Worm (Caenorhabditis elegans) whole organism, young adult: ENCODE results near the gene F58G1.3.

Experiments
- B0019.2 ChIP-seq: fragments of 200-800 bp; sonication (Bioruptor generic); conservative IDR thresholded peaks from 2 replicates; pipeline ENCODE4 v1.3.6; 2022; ENCODE audit warnings: missing genetic modification reagents, missing genetic modification characterization, missing compliant biosample characterization
- B0035.1 ChIP-seq: sonication (generic microtip); optimal IDR thresholded peaks from 2 replicates; lab custom pipeline; 2016; ENCODE audit warnings: missing genetic modification characterization, mild to moderate bottlenecking, missing compliant biosample characterization, missing genotype, missing genetic modification reagents
- B0261.1 ChIP-seq: sonication (generic microtip); optimal IDR thresholded peaks from 2 replicates; lab custom pipeline; 2016; ENCODE audit warnings: mild to moderate bottlenecking, missing genetic modification characterization, moderate library complexity, missing compliant biosample characterization
- C17E4.6 ChIP-seq: fragments of 200-800 bp; sonication (Bioruptor generic); IDR thresholded peaks from 2 replicates; pipeline ENCODE4 v1.3.6; 2022; ENCODE audit warnings: missing genetic modification reagents, missing genetic modification characterization, missing compliant biosample characterization
- D2030.7 ChIP-seq: fragments of 200-800 bp; sonication (Bioruptor generic); IDR thresholded peaks from 2 replicates; pipeline ENCODE4 v1.3.6; 2022; ENCODE audit warnings: missing genetic modification reagents, missing genetic modification characterization, missing compliant biosample characterization
- F23B12.7 ChIP-seq: sonication (generic microtip); optimal IDR thresholded peaks from 2 replicates; lab custom pipeline; 2017; ENCODE audit warnings: missing genetic modification characterization, mild to moderate bottlenecking, missing compliant biosample characterization, antibody characterized with exemption, moderate library complexity; ENCODE audit not compliant: insufficient read depth
- F57A8.1 ChIP-seq: fragments of 200-800 bp; sonication (Bioruptor generic); optimal IDR thresholded peaks from 2 replicates; lab custom pipeline; 2018; ENCODE audit warnings: mild to moderate bottlenecking, missing genetic modification characterization, moderate library complexity, missing compliant biosample characterization
- F57C9.4 ChIP-seq: sonication (generic microtip); optimal IDR thresholded peaks from 2 replicates; lab custom pipeline; 2017; ENCODE audit warnings: mild to moderate bottlenecking, missing genetic modification characterization, missing compliant biosample characterization
- Y53F4B.3 ChIP-seq: fragments of 200-800 bp; sonication (Bioruptor generic); IDR thresholded peaks from 2 replicates; pipeline ENCODE4 v1.3.6; 2022; ENCODE audit warnings: missing genetic modification reagents, missing genetic modification characterization, missing compliant biosample characterization
- Y56A3A.18 ChIP-seq: fragments of 200-800 bp; sonication (Bioruptor generic); IDR thresholded peaks from 2 replicates; pipeline ENCODE4 v1.3.6; 2022; ENCODE audit warnings: missing genetic modification reagents, missing genetic modification characterization, missing compliant biosample characterization
- attf-3 ChIP-seq: fragments of 200-800 bp; sonication (Bioruptor generic); conservative IDR thresholded peaks from 2 replicates; pipeline ENCODE4 v1.3.6; 2022; ENCODE audit warnings: missing genetic modification reagents, missing genetic modification characterization, missing compliant biosample characterization
- attf-6 ChIP-seq: fragments of 200-800 bp; sonication (Bioruptor generic); IDR thresholded peaks from 2 replicates; pipeline ENCODE4 v1.3.6; 2022; ENCODE audit warnings: missing genetic modification reagents, missing genetic modification characterization, missing compliant biosample characterization
- bed-1 ChIP-seq: fragments of 200-800 bp; sonication (Bioruptor generic); IDR thresholded peaks from 2 replicates; pipeline ENCODE4 v1.3.6; 2022; ENCODE audit warnings: missing genetic modification reagents, missing genetic modification characterization, missing compliant biosample characterization
- bed-2 ChIP-seq: fragments of 200-800 bp; sonication (Bioruptor generic); IDR thresholded peaks from 2 replicates; pipeline ENCODE4 v1.3.6; 2022; ENCODE audit warnings: missing genetic modification reagents, missing genetic modification characterization, missing compliant biosample characterization
- ceh-100 ChIP-seq: fragments of 200-800 bp; sonication (Bioruptor generic); IDR thresholded peaks from 2 replicates; pipeline ENCODE4 v1.3.6; 2022; ENCODE audit warnings: missing genetic modification reagents, missing genetic modification characterization, missing compliant biosample characterization
- ceh-79 ChIP-seq: sonication (generic microtip); optimal IDR thresholded peaks from 2 replicates; lab custom pipeline; 2017; ENCODE audit warnings: mild to moderate bottlenecking, missing genetic modification characterization, missing compliant biosample characterization
- ceh-91 ChIP-seq: fragments of 200-800 bp; sonication (Bioruptor generic); IDR thresholded peaks from 2 replicates; pipeline ENCODE4 v1.3.6; 2022; ENCODE audit warnings: missing genetic modification reagents, missing genetic modification characterization, missing compliant biosample characterization
- die-1 ChIP-seq: sonication (generic microtip); optimal IDR thresholded peaks from 2 replicates; lab custom pipeline; 2016; ENCODE audit warnings: missing genotype, mild to moderate bottlenecking, missing genetic modification characterization, missing compliant biosample characterization
- dpl-1 ChIP-seq: fragments of 150-350 bp; optimal IDR thresholded peaks from 2 replicates; lab custom pipeline; 2014; ENCODE audit warnings: missing biosample characterization, missing genetic modification reagents, missing genetic modification characterization
- egl-18 ChIP-seq: fragments of 200-800 bp; sonication (Bioruptor generic); IDR thresholded peaks from 2 replicates; pipeline ENCODE4 v1.3.6; 2022; ENCODE audit warnings: missing genetic modification reagents, missing genetic modification characterization, missing compliant biosample characterization
- fkh-3 ChIP-seq: sonication (generic microtip); optimal IDR thresholded peaks from 2 replicates; lab custom pipeline; 2016; ENCODE audit warnings: mild to moderate bottlenecking, missing genetic modification characterization, missing compliant biosample characterization
- gei-17 ChIP-seq: fragments of 200-800 bp; sonication (Bioruptor generic); optimal IDR thresholded peaks from 2 replicates; lab custom pipeline; 2018; ENCODE audit warnings: mild to moderate bottlenecking, missing genetic modification characterization, missing compliant biosample characterization
- him-1 ChIP-seq: sonication (generic microtip); optimal IDR thresholded peaks from 2 replicates; lab custom pipeline; 2016; ENCODE audit warnings: missing genotype, missing genetic modification reagents, missing genetic modification characterization, missing compliant biosample characterization
- hlh-26 ChIP-seq: fragments of 200-800 bp; sonication (Bioruptor generic); conservative IDR thresholded peaks from 2 replicates; pipeline ENCODE4 v1.3.6; 2022; ENCODE audit warnings: missing genetic modification reagents, missing genetic modification characterization, missing compliant biosample characterization
- hmg-1.2 ChIP-seq: fragments of 200-800 bp; sonication (Bioruptor generic); IDR thresholded peaks from 2 replicates; pipeline ENCODE4 v1.3.6; 2022; ENCODE audit warnings: missing genetic modification reagents, missing genetic modification characterization, missing compliant biosample characterization
- hsf-1 ChIP-seq: fragments of 200-800 bp; sonication (Bioruptor generic); IDR thresholded peaks from 2 replicates; pipeline ENCODE4 v1.3.6; 2022; ENCODE audit warnings: missing genetic modification reagents, missing genetic modification characterization, missing compliant biosample characterization
- lin-54 ChIP-seq: fragments of 200-800 bp; sonication (Bioruptor generic); optimal IDR thresholded peaks from 2 replicates; lab custom pipeline; 2018; ENCODE audit warnings: mild to moderate bottlenecking, missing genetic modification characterization, missing compliant biosample characterization
- lsl-1 ChIP-seq: fragments of 200-800 bp; sonication (Bioruptor generic); optimal IDR thresholded peaks from 2 replicates; lab custom pipeline; 2018; ENCODE audit warnings: mild to moderate bottlenecking, missing genetic modification characterization, moderate library complexity, missing compliant biosample characterization
- madf-8 ChIP-seq: fragments of 200-800 bp; sonication (Bioruptor generic); conservative IDR thresholded peaks from 2 replicates; pipeline ENCODE4 v1.3.6; 2022; ENCODE audit warnings: missing genetic modification reagents, missing genetic modification characterization, missing compliant biosample characterization
- mcd-1 ChIP-seq: fragments of 200-800 bp; sonication (Bioruptor generic); IDR thresholded peaks from 2 replicates; pipeline ENCODE4 v1.3.6; 2022; ENCODE audit warnings: missing genetic modification reagents, missing genetic modification characterization, missing compliant biosample characterization
- nfya-2 ChIP-seq: fragments of 200-800 bp; sonication (Bioruptor generic); IDR thresholded peaks from 2 replicates; pipeline ENCODE4 v1.3.6; 2022; ENCODE audit warnings: missing genetic modification reagents, missing genetic modification characterization, missing compliant biosample characterization
- nhr-120 ChIP-seq: fragments of 200-800 bp; sonication (Bioruptor generic); IDR thresholded peaks from 2 replicates; pipeline ENCODE4 v1.3.6; 2022; ENCODE audit warnings: missing genetic modification characterization, missing compliant biosample characterization
- pha-4 ChIP-seq: fragments of 150-350 bp; sonication (generic microtip); optimal IDR thresholded peaks from 2 replicates; lab custom pipeline; 2014; ENCODE audit warnings: missing biosample characterization, missing genetic modification reagents, missing genetic modification characterization
- rcor-1 ChIP-seq: fragments of 200-800 bp; sonication (Bioruptor generic); IDR thresholded peaks from 2 replicates; pipeline ENCODE4 v1.3.6; 2022; ENCODE audit warnings: missing genetic modification reagents, missing genetic modification characterization, missing compliant biosample characterization
- rec-8 ChIP-seq, 2 experiments: sonication (generic microtip); optimal IDR thresholded peaks; 2 replicates each; lab custom pipeline; 2016; ENCODE audit warnings: mild to moderate bottlenecking in 2 of 2, missing genetic modification characterization in 2 of 2, missing genetic modification reagents in 2 of 2, missing genotype in 2 of 2, missing biosample characterization in 1 of 2, missing compliant biosample characterization in 1 of 2, moderate library complexity in 1 of 2
- snpc-1.3 ChIP-seq: sonication (generic microtip); optimal IDR thresholded peaks from 2 replicates; lab custom pipeline; 2017; ENCODE audit warnings: missing genetic modification characterization, mild to moderate bottlenecking, missing compliant biosample characterization, antibody characterized with exemption, moderate library complexity, missing genotype, missing genetic modification reagents; ENCODE audit not compliant: insufficient read depth
- snpc-3.4 ChIP-seq: sonication (generic microtip); optimal IDR thresholded peaks from 2 replicates; lab custom pipeline; 2017; ENCODE audit warnings: missing genetic modification characterization, mild to moderate bottlenecking, missing compliant biosample characterization, antibody characterized with exemption, moderate library complexity, missing genotype, missing genetic modification reagents
- somi-1 ChIP-seq: fragments of 200-800 bp; sonication (Bioruptor generic); optimal IDR thresholded peaks from 2 replicates; lab custom pipeline; 2018; ENCODE audit warnings: mild to moderate bottlenecking, missing genetic modification characterization, missing compliant biosample characterization
- tbx-9 ChIP-seq: sonication (generic microtip); optimal IDR thresholded peaks from 2 replicates; lab custom pipeline; 2016; ENCODE audit warnings: borderline replicate concordance, missing genetic modification characterization, inconsistent platforms, missing compliant biosample characterization
- tlf-1 ChIP-seq: fragments of 200-800 bp; sonication (Bioruptor generic); optimal IDR thresholded peaks from 2 replicates; lab custom pipeline; 2018; ENCODE audit warnings: mild to moderate bottlenecking, missing genetic modification characterization, missing compliant biosample characterization
- unc-62 ChIP-seq: fragments of 150-350 bp; optimal IDR thresholded peaks from 2 replicates; lab custom pipeline; 2014; ENCODE audit warnings: missing biosample characterization, missing genetic modification reagents, missing genetic modification characterization
- xnd-1 ChIP-seq: sonication (generic microtip); optimal IDR thresholded peaks from 2 replicates; lab custom pipeline; 2016; ENCODE audit warnings: missing genotype, missing genetic modification reagents, missing genetic modification characterization, missing compliant biosample characterization
- ztf-22 ChIP-seq: fragments of 200-800 bp; sonication (Bioruptor generic); optimal IDR thresholded peaks from 2 replicates; lab custom pipeline; 2018; ENCODE audit warnings: mild to moderate bottlenecking, missing genetic modification characterization, moderate library complexity, missing compliant biosample characterization
- ztf-26 ChIP-seq: sonication (generic microtip); optimal IDR thresholded peaks from 2 replicates; lab custom pipeline; 2017; ENCODE audit warnings: missing genetic modification characterization, missing compliant biosample characterization

The F58G1.3 gene

DNA sequence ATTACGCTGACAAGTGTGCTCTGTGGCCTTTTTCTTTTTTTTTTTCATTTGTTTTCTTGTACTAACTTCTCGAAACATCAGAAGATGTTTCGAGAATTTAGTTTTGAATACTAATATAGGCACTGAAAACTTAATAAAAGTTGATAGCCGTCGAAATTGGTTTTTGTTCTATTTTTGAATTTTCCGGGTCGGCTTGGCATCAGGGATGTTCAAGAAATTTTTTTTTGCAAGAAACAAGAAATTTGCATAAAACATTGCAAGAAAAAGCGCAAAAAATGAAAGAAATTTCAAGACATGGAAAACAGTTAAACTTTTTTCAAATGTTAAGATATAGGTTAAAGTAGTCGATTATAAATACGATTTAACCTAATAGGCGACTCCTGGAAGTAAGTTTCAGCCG is 4.9 kb downstream of the F58G1.3 start (continued):
- TF ChIP-seq bed-2 (no peak), ceh-100 (GFP tag; lab: Robert Waterston, UW) (0 out of 2 replicates have a peak, but pooled peaks have one; percentile 14), rec-8 (tag; optimal IDR thresholded peaks at IDR 0.05; lab: Kevin White, UChicago) (peak in 1 of 2 experiments; percentile 45), ztf-26 (tag; lab: Kevin White, UChicago) (no peak), lsl-1 (peak; percentile 6), die-1 (tag; lab: Kevin White, UChicago) (peak; percentile 6), B0035.1 (tag; lab: Kevin White, UChicago) (no peak), nfya-2 (GFP tag; lab: Robert Waterston, UW) (0 out of 2 replicates have a peak, but pooled peaks have one; percentile 12), gei-17 (GFP tag; lab: Kevin White, UChicago) (no peak), Y56A3A.18 (GFP tag; lab: Robert Waterston, UW) (no peak), madf-8 (GFP tag; lab: Robert Waterston, UW) (no peak), C17E4.6 (GFP tag; lab: Robert Waterston, UW) (no peak)

DNA sequence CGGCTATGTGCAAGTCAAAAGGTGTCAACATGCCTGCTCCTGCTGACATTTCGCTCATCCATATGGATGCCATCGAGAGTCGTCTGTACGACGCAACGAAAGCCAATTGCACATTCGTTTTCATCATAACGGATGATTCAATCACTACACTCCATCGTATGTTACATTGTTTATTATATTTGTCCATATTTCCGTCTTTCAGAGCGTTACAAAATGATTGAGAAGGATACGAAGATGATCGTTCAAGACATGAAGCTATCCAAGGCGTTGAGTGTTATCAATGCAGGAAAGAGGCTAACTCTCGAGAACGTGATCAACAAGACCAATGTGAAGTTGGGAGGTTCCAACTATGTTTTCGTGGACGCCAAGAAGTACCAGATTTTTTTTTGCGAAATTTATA is 6.7 kb downstream of the F58G1.3 start:
- TF ChIP-seq rcor-1 (GFP tag; lab: Robert Waterston, UW) = no peak
- TF ChIP-seq, all 124 proteins: peak for 0

DNA sequence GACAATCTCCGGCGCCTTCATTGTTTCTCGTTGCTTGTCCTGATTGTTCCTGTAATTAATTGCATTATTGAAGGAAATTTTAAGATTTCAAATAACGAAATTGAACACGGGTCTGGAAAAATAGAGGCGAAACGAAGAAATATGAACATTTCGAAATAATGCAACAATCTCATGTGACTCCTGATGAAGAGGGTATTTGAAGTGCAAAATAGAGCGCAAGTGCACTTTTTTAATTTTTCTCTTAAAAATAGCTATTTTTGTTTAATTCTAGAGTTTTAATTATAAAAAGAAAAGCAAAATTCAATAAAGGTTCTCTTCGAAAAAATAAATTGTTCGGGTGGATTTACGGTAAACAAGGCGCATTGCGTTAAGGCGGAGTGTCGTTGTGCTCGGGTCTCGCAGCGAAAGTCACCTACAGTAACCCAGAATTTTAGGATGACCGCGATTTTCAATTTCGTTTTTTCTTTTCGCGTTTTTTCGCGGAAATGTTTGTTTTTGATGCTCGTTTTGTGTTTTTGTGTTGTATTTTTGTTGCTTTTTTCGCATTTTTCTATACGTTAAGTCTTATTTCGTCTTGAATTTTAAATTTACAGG is 9.1 kb downstream of the F58G1.3 start, which contains the start of the genes F58G1.2 and wago-4:
TSS of gene F58G1.2 (minus strand) at position 51 of the 594 bp plus-strand sequence.
TSS of gene wago-4 (plus strand) at position 592 of the 594 bp plus-strand sequence.
- TF ChIP-seq unc-62 (GFP tag; lab: Kevin White, UChicago) = no peak
- no peak for TF ChIP-seq bed-1 (GFP tag; lab: Robert Waterston, UW)
- TF ChIP-seq lin-54 = peak; percentile 70
- TF ChIP-seq F23B12.7 (tag; lab: Kevin White, UChicago) = peak; percentile 44
- no peak for TF ChIP-seq attf-6 (GFP tag; lab: Robert Waterston, UW)
- no peak for TF ChIP-seq F57A8.1 (GFP tag; lab: Kevin White, UChicago)
- peak; percentile 37; the same call in 1 of the 2 replicates for TF ChIP-seq hmg-1.2 (GFP tag; lab: Robert Waterston, UW)
- peak; percentile 83 for TF ChIP-seq madf-8 (GFP tag; lab: Robert Waterston, UW)
- peak; percentile 100 for TF ChIP-seq attf-3
- TF ChIP-seq ztf-22 (GFP tag; lab: Kevin White, UChicago) = no peak
- TF ChIP-seq B0019.2 (GFP tag; lab: Robert Waterston, UW) = no peak; the same call in 1 of the 2 replicates
- TF ChIP-seq ceh-91 (GFP tag; lab: Robert Waterston, UW) = peak; percentile 92
- TF ChIP-seq xnd-1 (tag; lab: Kevin White, UChicago) = peak; percentile 71
- no peak for TF ChIP-seq somi-1 (GFP tag; lab: Kevin White, UChicago)
- TF ChIP-seq tbx-9 = no peak
- TF ChIP-seq mcd-1 (GFP tag; lab: Robert Waterston, UW) = peak; percentile 60
- TF ChIP-seq gei-17 (GFP tag; lab: Kevin White, UChicago) = no peak
- peak; percentile 86 for TF ChIP-seq D2030.7 (GFP tag; lab: Robert Waterston, UW)
- no peak for TF ChIP-seq nhr-120 (GFP tag; lab: Robert Waterston, UW)
- TF ChIP-seq egl-18 (GFP tag; lab: Robert Waterston, UW) = no peak
- peak; percentile 36; the same call in 1 of the 2 replicates for TF ChIP-seq Y53F4B.3
- no peak for TF ChIP-seq hlh-26 (GFP tag; lab: Robert Waterston, UW)
- no peak for TF ChIP-seq pha-4
- no peak for TF ChIP-seq fkh-3 (tag; lab: Kevin White, UChicago)
- peak; percentile 88 for TF ChIP-seq dpl-1 (GFP tag; lab: Kevin White, UChicago)
- TF ChIP-seq hsf-1 (GFP tag; lab: Robert Waterston, UW) = peak; percentile 79
- TF ChIP-seq F57C9.4 (tag; lab: Kevin White, UChicago) = no peak
- TF ChIP-seq B0261.1 (tag; lab: Kevin White, UChicago) = no peak
- no peak for TF ChIP-seq him-1 (tag; lab: Kevin White, UChicago)
- peak; percentile 43 for TF ChIP-seq tlf-1 (GFP tag; lab: Kevin White, UChicago)
- TF ChIP-seq nfya-2 (GFP tag; lab: Robert Waterston, UW) = no peak
- no peak for TF ChIP-seq ceh-79 (tag; lab: Kevin White, UChicago)
- TF ChIP-seq snpc-1.3 (tag; lab: Kevin White, UChicago) = peak; percentile 53
- TF ChIP-seq snpc-3.4 (tag; lab: Kevin White, UChicago) = peak; percentile 79
